Worm (Caenorhabditis elegans): Measurements from ENCODE around the gene K09E4.4.

ce11 chrII:14136302-14136701, 14.3 kb upstream of the K09E4.4 start:
- no peak for TF ChIP-seq W03F9.2 (tag; optimal IDR thresholded peaks at IDR 0.05)
- TF ChIP-seq him-1 (tag; optimal IDR thresholded peaks at IDR 0.05): no peak
- no peak for TF ChIP-seq dao-5 (tag; optimal IDR thresholded peaks at IDR 0.05)
